Worm (Caenorhabditis elegans) whole organism, L4/young adult: ENCODE data around the gene F44G4.7.

ENCODE experiments used
- W03F9.2 ChIP-seq: fragments of 150-350 bp; optimal IDR thresholded peaks from 2 replicates; lab custom pipeline; 2014; ENCODE audit warnings: missing biosample characterization, missing genetic modification characterization
- dao-5 ChIP-seq: sonication (generic microtip); optimal IDR thresholded peaks from 2 replicates; lab custom pipeline; 2016; ENCODE audit warnings: missing genotype, missing genetic modification characterization, moderate library complexity, missing compliant biosample characterization
- him-1 ChIP-seq: sonication (generic microtip); optimal IDR thresholded peaks from 2 replicates; lab custom pipeline; 2016; ENCODE audit warnings: missing genotype, missing genetic modification reagents, missing genetic modification characterization, missing compliant biosample characterization

Gene F44G4.7

DNA sequence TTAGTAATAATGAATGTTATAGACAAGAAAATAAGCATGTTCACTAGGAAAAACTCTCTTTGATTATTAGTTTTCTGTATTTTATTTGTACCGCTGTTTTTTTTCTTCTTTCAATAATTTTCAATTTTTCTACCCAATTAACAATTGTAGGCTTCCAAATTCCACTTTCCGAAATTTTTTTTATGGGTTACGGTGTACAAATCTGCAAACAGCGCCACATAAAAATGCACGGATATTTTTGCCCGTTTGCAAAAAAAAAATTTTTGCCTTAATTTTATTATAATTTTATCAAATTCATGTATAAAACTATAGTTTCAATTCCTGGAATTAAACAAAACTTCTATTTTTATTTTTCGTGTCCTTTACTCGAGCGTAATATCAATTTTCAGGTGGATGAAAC is 12.2 kb downstream of the F44G4.7 start, which contains the start of gene ooc-5:
TSS of gene ooc-5 (plus strand) at position 381 of the 400 bp plus-strand sequence.
- TF ChIP-seq dao-5 (no peak), W03F9.2 (tag; lab: Kevin White, UChicago) (no peak), him-1 (no peak)

DNA sequence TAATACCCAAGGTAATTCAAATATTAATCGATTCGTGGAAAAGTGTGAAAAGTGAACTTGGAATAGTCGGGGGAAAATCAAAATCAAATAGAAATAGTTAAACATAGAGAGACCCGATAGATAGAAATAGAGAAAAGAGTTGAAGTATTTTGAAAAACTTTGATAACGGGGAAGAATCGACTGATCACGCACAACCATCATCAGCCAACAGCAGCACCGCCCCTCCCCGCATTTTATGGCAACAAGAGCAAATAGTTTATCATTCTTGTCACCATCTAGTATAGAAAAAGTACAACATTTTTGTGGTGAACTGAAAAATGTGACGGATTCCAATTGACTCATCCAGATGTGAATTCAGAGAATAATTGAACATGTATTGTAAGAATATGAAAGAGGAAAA is 13.4 kb downstream of the F44G4.7 start:
- no peak for TF ChIP-seq W03F9.2 (tag; lab: Kevin White, UChicago)
- TF ChIP-seq him-1 = no peak
- TF ChIP-seq dao-5 = no peak

DNA sequence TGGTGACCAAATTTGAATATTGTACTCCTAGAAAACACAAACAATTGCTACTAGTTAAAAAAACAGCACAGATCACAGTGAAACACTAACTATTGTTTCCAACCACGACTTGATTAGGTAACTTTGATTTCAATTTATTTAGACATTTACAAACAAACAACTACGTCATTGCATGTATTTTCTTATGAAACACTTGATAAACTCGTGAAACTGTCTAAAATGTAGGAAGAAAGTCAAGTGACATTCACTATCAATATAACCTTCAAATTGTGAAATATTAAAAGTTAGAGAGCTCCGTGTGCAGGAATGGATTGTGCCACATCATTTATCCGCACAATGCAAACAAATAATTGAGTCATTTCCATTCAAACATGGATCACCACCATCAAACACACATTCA is 14.7 kb downstream of the F44G4.7 start:
- TF ChIP-seq him-1 (no peak), dao-5 (no peak), W03F9.2 (tag; lab: Kevin White, UChicago) (no peak)

DNA sequence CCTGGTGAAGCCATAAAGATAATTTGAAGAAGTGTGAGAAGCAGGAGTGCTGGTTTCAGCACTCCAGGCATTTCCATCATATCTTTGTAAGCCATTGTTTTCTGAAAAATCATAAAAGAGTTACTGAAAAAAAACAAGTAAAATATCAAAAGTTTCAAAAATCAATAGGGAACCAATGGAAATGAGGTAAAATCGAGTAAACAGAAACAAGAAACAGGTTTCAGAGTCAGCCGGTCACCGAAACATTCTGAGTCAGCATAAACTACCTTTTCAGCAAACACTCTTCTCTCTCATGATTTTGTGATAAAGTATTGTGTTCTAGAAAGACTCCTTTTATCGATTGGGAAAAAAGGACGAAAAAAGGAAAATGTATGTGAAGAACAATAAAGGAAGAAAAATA is 15.5 kb downstream of the F44G4.7 start, which contains the start of gene C18E9.9:
TSS of gene C18E9.9 (minus strand) at position 101 of the 400 bp plus-strand sequence.
- TF ChIP-seq him-1 (no peak), W03F9.2 (tag; lab: Kevin White, UChicago) (no peak), dao-5 (no peak)

DNA sequence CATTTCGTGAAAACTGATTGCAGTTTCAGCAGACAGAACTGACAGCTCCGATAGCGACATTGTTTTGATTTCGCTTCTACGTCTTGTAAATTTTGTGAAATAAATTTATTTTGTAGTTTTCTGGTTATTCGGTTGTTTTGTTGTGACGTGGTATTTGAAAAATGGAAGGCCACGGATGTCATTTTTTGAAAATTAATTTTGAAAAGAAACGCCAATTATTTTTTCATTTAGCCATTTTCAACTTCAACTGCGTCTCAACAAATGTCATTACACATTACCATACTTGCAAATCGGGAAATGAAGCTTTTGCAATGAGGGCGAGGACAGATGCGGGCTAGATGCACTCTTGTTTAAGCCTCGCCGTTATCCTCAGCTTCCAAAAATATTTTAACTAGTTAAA is 17.0 kb downstream of the F44G4.7 start, which contains the start of gene C18E9.8:
TSS of gene C18E9.8 (minus strand) at position 101 of the 400 bp plus-strand sequence.
- no peak for TF ChIP-seq W03F9.2 (tag; lab: Kevin White, UChicago)
- no peak for TF ChIP-seq dao-5
- TF ChIP-seq him-1 = no peak

DNA sequence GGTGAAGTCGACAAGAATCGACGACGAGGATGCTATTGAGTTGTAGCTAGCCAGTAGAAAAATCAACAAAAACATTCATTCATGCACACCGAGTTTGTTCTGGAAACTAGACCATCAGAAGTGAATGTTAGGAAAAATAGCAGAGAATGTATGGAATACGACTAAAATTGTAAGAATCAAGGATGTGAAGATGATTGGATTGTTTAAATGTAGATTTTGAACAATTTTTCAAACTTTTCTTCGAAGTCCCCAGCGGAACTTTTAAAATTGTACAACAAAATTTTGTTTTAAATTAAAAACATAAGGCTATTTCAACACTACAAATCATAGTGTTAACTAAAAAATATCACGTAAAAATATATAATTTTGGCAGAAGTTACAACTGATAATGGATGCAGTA is 22.3 kb downstream of the F44G4.7 start, which contains the start of gene C18E9.7:
TSS of gene C18E9.7 (minus strand) at position 101 of the 400 bp plus-strand sequence.
- no peak for TF ChIP-seq dao-5
- no peak for TF ChIP-seq W03F9.2 (tag; lab: Kevin White, UChicago)
- no peak for TF ChIP-seq him-1

DNA sequence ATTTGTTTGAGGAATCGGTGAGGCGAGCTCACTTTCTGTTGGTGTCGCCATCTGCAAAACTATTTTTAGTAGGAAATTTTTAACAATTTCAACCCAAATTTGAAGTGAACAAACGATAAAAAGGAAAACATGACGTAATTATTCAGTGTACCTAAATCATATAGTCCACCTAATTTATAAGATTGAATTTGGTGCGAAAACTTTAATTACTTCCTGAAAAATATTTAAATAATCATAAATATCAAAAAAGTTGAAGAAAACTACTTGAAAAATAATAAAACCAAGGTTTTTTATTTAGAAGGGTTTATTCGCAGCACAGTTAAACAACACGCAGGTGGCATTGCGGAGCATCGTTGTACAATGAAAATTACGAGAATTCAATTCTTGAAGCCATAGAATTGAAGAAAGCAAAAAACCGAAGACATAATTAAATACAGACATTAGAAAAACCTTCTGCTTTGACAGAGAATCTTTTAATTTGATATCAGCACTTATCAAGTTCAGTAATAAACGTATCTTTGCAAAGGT is 31.4 kb downstream of the F44G4.7 start, which contains the start of gene tomm-40:
TSS of gene tomm-40 (minus strand) at position 51 of the 528 bp plus-strand sequence.
- TF ChIP-seq him-1 (no peak), dao-5 (no peak), W03F9.2 (tag; lab: Kevin White, UChicago) (no peak)

DNA sequence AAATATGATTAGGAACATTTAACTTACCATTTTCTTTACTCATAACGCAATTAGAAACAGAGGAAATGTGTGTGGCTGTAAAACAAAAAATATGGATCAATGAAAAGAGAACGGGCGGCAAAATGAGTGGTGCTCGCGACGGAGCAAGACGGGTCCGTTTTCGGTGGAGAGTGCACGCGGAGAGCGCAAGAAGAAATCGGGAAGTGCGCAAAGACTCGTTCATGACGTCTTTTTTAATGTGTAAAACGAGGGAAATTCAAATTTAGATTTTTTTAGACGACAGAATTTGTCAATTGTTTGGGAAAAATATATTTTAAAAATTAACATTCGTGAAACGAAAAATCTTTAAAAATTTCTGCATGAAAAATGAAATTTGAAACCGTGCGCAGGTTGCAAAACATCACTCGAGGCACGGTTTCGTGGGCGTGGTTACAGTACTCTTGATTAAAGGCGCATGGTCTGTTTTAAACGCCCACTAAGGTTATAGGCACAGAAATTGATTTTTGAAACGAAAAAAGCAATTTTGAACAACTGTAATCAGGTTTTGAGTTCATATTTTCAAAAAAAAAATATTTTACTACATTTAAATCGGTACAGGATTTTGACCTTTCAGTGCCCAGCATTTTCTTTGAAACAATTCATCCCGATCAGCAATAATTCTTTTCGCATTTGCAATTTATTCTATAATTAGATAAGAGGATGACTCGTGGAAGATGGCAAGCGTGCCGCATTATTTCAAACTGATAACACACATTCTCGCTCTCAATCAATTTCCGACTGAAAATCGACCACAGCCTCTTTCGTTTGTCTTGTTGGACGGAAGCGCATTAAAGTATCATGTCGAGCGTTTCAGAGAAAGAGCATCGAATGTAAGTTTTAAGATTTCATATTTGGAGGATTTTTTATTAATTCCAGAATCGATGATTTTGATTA is 35.5 kb downstream of the F44G4.7 start, which contains the start of the genes szy-20 and C18E9.5:
TSS of gene szy-20 (minus strand) at position 83 of the 933 bp plus-strand sequence.
TSS of gene C18E9.5 (plus strand) at position 730 of the 933 bp plus-strand sequence.
- TF ChIP-seq dao-5 = no peak
- TF ChIP-seq him-1 = peak; percentile 75
- peak; percentile 64 for TF ChIP-seq W03F9.2 (tag; lab: Kevin White, UChicago)

DNA sequence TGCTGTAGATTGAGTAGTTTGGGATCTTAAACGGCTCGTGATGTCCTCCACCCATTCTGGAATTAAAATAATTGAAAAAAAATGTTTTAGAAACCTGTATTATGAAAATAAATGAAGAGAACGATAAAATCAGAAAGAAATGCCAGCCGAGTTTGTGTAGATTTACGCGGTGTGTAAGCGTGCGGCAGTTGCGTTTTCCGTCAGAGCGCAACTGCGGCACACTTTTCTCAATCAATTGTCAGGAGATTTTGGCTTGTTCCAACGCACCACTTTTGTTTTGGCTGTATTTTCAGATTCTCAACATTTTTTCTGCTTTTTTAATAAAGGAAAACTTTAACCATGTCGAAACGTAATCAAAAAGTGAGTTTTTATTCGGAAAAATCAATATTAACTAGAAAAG is 40.1 kb downstream of the F44G4.7 start, which contains the start of the genes ndub-3 and C18E9.2:
TSS of gene ndub-3 (minus strand) at position 56 of the 400 bp plus-strand sequence.
TSS of gene C18E9.2 (plus strand) at position 172 of the 400 bp plus-strand sequence.
- TF ChIP-seq him-1 = no peak
- no peak for TF ChIP-seq dao-5
- no peak for TF ChIP-seq W03F9.2 (tag; lab: Kevin White, UChicago)

DNA sequence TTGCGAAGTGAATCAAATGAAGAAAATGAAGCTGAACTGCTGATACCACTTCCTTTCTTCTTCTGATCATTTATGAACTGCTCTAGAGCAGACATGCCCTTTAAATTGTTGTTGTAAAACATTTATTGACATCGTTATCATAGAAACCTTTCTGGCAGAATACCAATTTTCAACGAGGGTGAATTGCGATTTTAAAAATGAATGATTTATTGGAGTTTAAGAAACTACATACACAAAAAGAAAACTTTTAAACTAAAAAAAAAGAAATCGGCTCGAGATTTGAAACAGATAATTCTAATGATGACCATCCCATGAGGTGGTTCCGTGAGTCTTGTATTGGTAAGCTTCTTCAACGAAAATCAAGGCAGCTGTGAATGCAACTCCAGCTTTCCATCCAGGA is 40.9 kb downstream of the F44G4.7 start, which contains the start of gene sftd-3:
TSS of gene sftd-3 (minus strand) at position 101 of the 400 bp plus-strand sequence.
- TF ChIP-seq dao-5 (no peak), W03F9.2 (tag; lab: Kevin White, UChicago) (no peak), him-1 (no peak)

DNA sequence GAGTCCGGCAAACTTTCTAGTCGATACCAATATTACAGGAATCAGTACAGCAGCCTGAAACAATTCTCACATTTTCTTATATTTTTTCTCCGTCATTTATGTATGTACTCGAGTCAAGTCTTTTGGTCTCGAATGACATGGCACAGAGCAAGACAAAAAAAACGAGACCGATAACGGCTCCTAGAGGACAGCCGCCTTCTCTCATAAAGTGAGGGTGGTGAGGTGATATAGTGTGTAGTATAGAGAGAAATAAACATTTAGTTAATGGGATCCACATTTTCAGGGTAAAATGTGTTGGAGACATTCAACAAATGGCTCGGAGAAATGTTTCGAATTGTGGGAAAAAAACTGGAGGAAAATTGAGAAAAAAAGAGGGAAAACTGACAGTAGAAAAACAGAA is 42.8 kb downstream of the F44G4.7 start:
- no peak for TF ChIP-seq dao-5
- peak; percentile 9 for TF ChIP-seq him-1
- no peak for TF ChIP-seq W03F9.2 (tag; lab: Kevin White, UChicago)

DNA sequence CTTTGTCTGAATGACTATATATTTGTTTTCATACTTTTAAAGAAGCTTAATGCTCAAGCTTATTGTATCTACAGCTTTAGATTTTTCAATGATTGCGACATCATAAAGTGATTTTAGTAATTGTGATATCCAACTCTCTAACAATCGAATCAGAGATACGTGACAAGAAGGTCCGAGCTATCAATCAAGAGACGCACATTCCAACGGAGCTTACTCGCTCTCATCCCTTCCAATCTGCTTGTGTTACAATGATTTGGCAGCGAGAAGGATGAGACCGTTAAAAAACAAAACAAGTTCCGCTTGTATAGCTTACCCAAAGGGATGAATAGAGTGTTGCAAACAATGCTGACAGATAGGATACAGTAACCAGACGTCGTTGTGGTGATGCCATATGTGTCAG is 43.5 kb downstream of the F44G4.7 start:
- TF ChIP-seq dao-5 (no peak), W03F9.2 (tag; lab: Kevin White, UChicago) (no peak), him-1 (no peak)

DNA sequence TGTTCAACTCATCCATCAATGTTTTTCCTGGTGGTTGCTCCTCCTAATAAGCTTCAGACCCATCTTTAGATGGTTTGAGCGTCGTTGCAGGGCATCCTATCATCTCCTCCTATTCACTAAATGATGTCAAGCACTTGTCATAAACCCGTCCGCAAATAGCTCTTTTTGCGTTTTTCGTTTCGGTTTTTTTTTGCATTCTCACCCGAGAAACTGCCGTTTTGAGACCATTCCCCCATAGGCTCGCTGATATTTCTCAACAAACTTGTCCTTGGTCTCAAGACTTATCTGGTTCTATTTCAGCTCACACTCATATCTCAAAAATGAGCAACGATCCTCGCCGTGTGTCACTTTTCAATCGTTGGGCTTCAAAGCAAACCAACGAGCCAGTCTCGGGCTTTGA is 44.6 kb downstream of the F44G4.7 start, which contains the start of gene cal-2:
TSS of gene cal-2 (plus strand) at position 301 of the 400 bp plus-strand sequence.
- TF ChIP-seq him-1 = no peak
- TF ChIP-seq W03F9.2 (tag; lab: Kevin White, UChicago) = no peak
- TF ChIP-seq dao-5 = no peak

DNA sequence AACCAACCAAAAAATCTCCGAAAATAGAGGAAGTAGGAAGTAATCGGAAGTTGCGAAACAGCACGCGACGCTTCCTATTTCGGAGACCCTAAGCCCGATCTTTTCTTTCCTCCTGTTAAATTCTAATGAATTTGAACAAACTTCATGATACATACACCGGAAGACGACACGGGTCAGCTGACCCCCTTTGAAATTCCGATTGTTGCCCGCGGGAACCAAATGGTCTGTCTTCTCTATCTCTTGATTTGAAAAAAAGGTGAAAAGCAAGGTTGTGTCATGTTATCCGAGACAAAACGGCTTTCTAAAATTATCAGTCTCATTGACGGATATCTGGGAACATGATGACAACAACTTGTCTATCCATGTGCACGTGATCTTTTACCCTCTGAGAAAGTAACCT is 45.9 kb downstream of the F44G4.7 start:
- TF ChIP-seq dao-5 (no peak), W03F9.2 (tag; lab: Kevin White, UChicago) (no peak), him-1 (no peak)
